Worm (Caenorhabditis elegans) whole organism, L1 larva: ENCODE results near the gene mca-2.

Experiments
- C04F5.9 ChIP-seq: sonication (generic microtip); optimal IDR thresholded peaks from 2 replicates; lab custom pipeline; 2016; ENCODE audit warnings: missing genetic modification characterization, missing compliant biosample characterization
- F16B12.6 ChIP-seq: fragments of 150-350 bp; optimal IDR thresholded peaks from 2 replicates; lab custom pipeline; 2014; ENCODE audit warnings: missing biosample characterization, missing genetic modification characterization
- aha-1 ChIP-seq: fragments of 150-350 bp; optimal IDR thresholded peaks from 2 replicates; lab custom pipeline; 2014; ENCODE audit warnings: missing biosample characterization, missing genetic modification characterization
- alr-1 ChIP-seq: fragments of 200-800 bp; sonication (Bioruptor generic); optimal IDR thresholded peaks from 2 replicates; lab custom pipeline; 2018; ENCODE audit warnings: borderline replicate concordance, mild to moderate bottlenecking, missing genetic modification characterization, missing compliant biosample characterization
- ama-1 ChIP-seq: fragments of 150-350 bp; optimal IDR thresholded peaks from 2 replicates; lab custom pipeline; 2014
- ceh-63 ChIP-seq: fragments of 200-800 bp; sonication (Bioruptor generic); optimal IDR thresholded peaks from 2 replicates; lab custom pipeline; 2018; ENCODE audit warnings: mild to moderate bottlenecking, missing genetic modification characterization, missing compliant biosample characterization
- ceh-82 ChIP-seq, 3 experiments: fragments of 150-350 bp in 1 of 3; sonication (generic microtip) in 2 of 3; optimal IDR thresholded peaks; 2 replicates each; lab custom pipeline; 2014 to 2017; ENCODE audit warnings: missing biosample characterization in 3 of 3, missing genetic modification characterization in 3 of 3
- ceh-88 ChIP-seq: fragments of 200-800 bp; sonication (Bioruptor generic); IDR thresholded peaks from 2 replicates; pipeline ENCODE4 v1.3.6; 2022; ENCODE audit warnings: missing genetic modification characterization, missing compliant biosample characterization
- ces-1 ChIP-seq: fragments of 150-350 bp; optimal IDR thresholded peaks from 2 replicates; lab custom pipeline; 2014; ENCODE audit warnings: missing biosample characterization, missing genetic modification reagents, missing genetic modification characterization
- dsc-1 ChIP-seq: sonication (generic microtip); optimal IDR thresholded peaks from 2 replicates; lab custom pipeline; 2016; ENCODE audit warnings: mild to moderate bottlenecking, missing genetic modification characterization, missing compliant biosample characterization
- efl-1 ChIP-seq, 4 experiments: fragments of 150-350 bp; optimal IDR thresholded peaks in 3 of 4; peaks in 1 of 4; 1 replicate in 1 of 4; 2 replicates in 3 of 4; lab custom pipeline; 2014; ENCODE audit warnings: missing biosample characterization in 2 of 4, missing genetic modification characterization in 2 of 4, missing genetic modification reagents in 2 of 4
- egl-13 ChIP-seq: sonication (generic microtip); optimal IDR thresholded peaks from 2 replicates; lab custom pipeline; 2016; ENCODE audit warnings: missing genotype, missing genetic modification reagents, missing genetic modification characterization, missing compliant biosample characterization
- elt-2 ChIP-seq: sonication (generic microtip); optimal IDR thresholded peaks from 2 replicates; lab custom pipeline; 2016; ENCODE audit warnings: missing genetic modification characterization, mild to moderate bottlenecking, inconsistent platforms, missing compliant biosample characterization, missing genetic modification reagents
- fkh-4 ChIP-seq: sonication (generic microtip); optimal IDR thresholded peaks from 2 replicates; lab custom pipeline; 2016; ENCODE audit warnings: missing compliant biosample characterization, missing genetic modification characterization, borderline replicate concordance
- fkh-8 ChIP-seq: sonication (generic microtip); optimal IDR thresholded peaks from 2 replicates; lab custom pipeline; 2016; ENCODE audit warnings: mild to moderate bottlenecking, missing genetic modification characterization, missing compliant biosample characterization
- hpl-2 ChIP-seq: fragments of 150-350 bp; optimal IDR thresholded peaks from 2 replicates; lab custom pipeline; 2014; ENCODE audit warnings: missing biosample characterization, missing genetic modification reagents, missing genetic modification characterization
- irx-1 ChIP-seq: sonication (generic microtip); optimal IDR thresholded peaks from 2 replicates; lab custom pipeline; 2016; ENCODE audit warnings: missing genetic modification characterization, missing compliant biosample characterization
- isw-1 ChIP-seq: fragments of 200-800 bp; sonication (Bioruptor generic); IDR thresholded peaks from 2 replicates; pipeline ENCODE4 v1.3.6; 2022; ENCODE audit warnings: missing genetic modification characterization, missing compliant biosample characterization
- jun-1 ChIP-seq: fragments of 150-350 bp; optimal IDR thresholded peaks from 2 replicates; lab custom pipeline; 2014; ENCODE audit warnings: missing biosample characterization, missing genetic modification reagents, missing genetic modification characterization
- lin-35 ChIP-seq, 2 experiments: fragments of 150-350 bp; optimal IDR thresholded peaks; 2 replicates each; lab custom pipeline; 2014; ENCODE audit warnings: missing biosample characterization in 2 of 2, missing genetic modification characterization in 2 of 2, missing genetic modification reagents in 2 of 2
- mab-9 ChIP-seq: fragments of 200-800 bp; sonication (Bioruptor generic); IDR thresholded peaks from 2 replicates; pipeline ENCODE4 v1.3.6; 2022; ENCODE audit warnings: missing genetic modification reagents, missing genetic modification characterization, missing compliant biosample characterization
- nhr-77 ChIP-seq: fragments of 150-350 bp; optimal IDR thresholded peaks from 2 replicates; lab custom pipeline; 2014; ENCODE audit warnings: missing biosample characterization, missing genetic modification characterization
- nhr-90 ChIP-seq: sonication (generic microtip); optimal IDR thresholded peaks from 2 replicates; lab custom pipeline; 2016; ENCODE audit warnings: mild to moderate bottlenecking, missing genetic modification characterization, missing compliant biosample characterization; ENCODE audit not compliant: poor library complexity
- pag-3 ChIP-seq: sonication (generic microtip); optimal IDR thresholded peaks from 2 replicates; lab custom pipeline; 2017; ENCODE audit warnings: missing genetic modification characterization, mild to moderate bottlenecking, missing compliant biosample characterization, antibody characterized with exemption, borderline replicate concordance; ENCODE audit not compliant: insufficient read depth
- pqm-1 ChIP-seq: sonication (generic microtip); optimal IDR thresholded peaks from 3 replicates; lab custom pipeline; 2017; ENCODE audit warnings: missing biosample characterization, missing genetic modification characterization
- rnt-1 ChIP-seq: sonication (generic microtip); optimal IDR thresholded peaks from 2 replicates; lab custom pipeline; 2016; ENCODE audit warnings: mild to moderate bottlenecking, missing genetic modification characterization, moderate library complexity, missing compliant biosample characterization
- sox-4 ChIP-seq: sonication (generic microtip); optimal IDR thresholded peaks from 2 replicates; lab custom pipeline; 2016; ENCODE audit warnings: missing genetic modification characterization, missing compliant biosample characterization
- sptf-1 ChIP-seq: fragments of 150-350 bp; optimal IDR thresholded peaks from 2 replicates; lab custom pipeline; 2014; ENCODE audit warnings: missing biosample characterization, missing genetic modification characterization
- sup-37 ChIP-seq: fragments of 200-800 bp; sonication (Bioruptor generic); optimal IDR thresholded peaks from 2 replicates; lab custom pipeline; 2018; ENCODE audit warnings: mild to moderate bottlenecking, missing genetic modification characterization, missing compliant biosample characterization
- tbx-2 ChIP-seq: sonication (generic microtip); optimal IDR thresholded peaks from 2 replicates; lab custom pipeline; 2016; ENCODE audit warnings: missing genetic modification characterization, missing compliant biosample characterization
- unc-130 ChIP-seq: fragments of 150-350 bp; optimal IDR thresholded peaks from 2 replicates; lab custom pipeline; 2017; ENCODE audit warnings: missing biosample characterization, missing genetic modification characterization, inconsistent platforms
- unc-86 ChIP-seq: sonication (generic microtip); optimal IDR thresholded peaks from 2 replicates; lab custom pipeline; 2016; ENCODE audit warnings: missing genetic modification characterization, missing compliant biosample characterization
- unc-98 ChIP-seq: fragments of 200-800 bp; sonication (Bioruptor generic); IDR thresholded peaks from 2 replicates; pipeline ENCODE4 v1.3.6; 2022; ENCODE audit warnings: missing genetic modification characterization, missing compliant biosample characterization
- xbp-1 ChIP-seq: sonication (generic microtip); optimal IDR thresholded peaks from 2 replicates; lab custom pipeline; 2016; ENCODE audit warnings: missing genetic modification characterization, missing compliant biosample characterization

Gene mca-2

ce11 chrIV:2102793-2103192, 19.0 kb downstream of the mca-2 start, which contains the start of gene C23H5.15:
TSS of gene C23H5.15 (minus strand) at chrIV:2102893.
- TF ChIP-seq efl-1 (optimal IDR thresholded peaks at IDR 0.05; lab: Kevin White, UChicago): no peak
- TF ChIP-seq efl-1 (GFP tag; optimal IDR thresholded peaks at IDR 0.05 in 1 of 2; lab: Kevin White, UChicago): peak in 1 of 2 experiments; percentile 46
- no peak for TF ChIP-seq fkh-8 (tag; lab: Kevin White, UChicago)
- no peak for TF ChIP-seq ceh-63 (GFP tag; lab: Kevin White, UChicago)
- no peak for TF ChIP-seq ceh-82 (tag; optimal IDR thresholded peaks at IDR 0.05; lab: Kevin White, UChicago)
- no peak for TF ChIP-seq unc-86 (tag; lab: Kevin White, UChicago)
- no peak for TF ChIP-seq ama-1 (lab: Kevin White, UChicago)

- TF ChIP-seq aha-1 (tag; lab: Kevin White, UChicago) (no peak), irx-1 (tag; lab: Kevin White, UChicago) (no peak), nhr-77 (no peak), efl-1 (optimal IDR thresholded peaks at IDR 0.05; lab: Kevin White, UChicago) (no peak), efl-1 (GFP tag; optimal IDR thresholded peaks at IDR 0.05 in 1 of 2; lab: Kevin White, UChicago) (peak in 1 of 2 experiments; percentile 23), ceh-88 (no peak)
Measured at ce11 chrIV:2106708-2107107, 22.9 kb downstream of the mca-2 start.

ce11 chrIV:2111300-2111874, 27.6 kb downstream of the mca-2 start, which contains the start of gene che-6:
TSS of gene che-6 (minus strand) at chrIV:2111408.
- TF ChIP-seq efl-1 (optimal IDR thresholded peaks at IDR 0.05; lab: Kevin White, UChicago) (no peak), efl-1 (GFP tag; optimal IDR thresholded peaks at IDR 0.05 in 1 of 2; lab: Kevin White, UChicago) (peak in 1 of 2 experiments; percentile 89), ces-1 (no peak), tbx-2 (tag; lab: Kevin White, UChicago) (no peak), isw-1 (GFP tag; lab: Robert Waterston, UW) (no peak)

DNA sequence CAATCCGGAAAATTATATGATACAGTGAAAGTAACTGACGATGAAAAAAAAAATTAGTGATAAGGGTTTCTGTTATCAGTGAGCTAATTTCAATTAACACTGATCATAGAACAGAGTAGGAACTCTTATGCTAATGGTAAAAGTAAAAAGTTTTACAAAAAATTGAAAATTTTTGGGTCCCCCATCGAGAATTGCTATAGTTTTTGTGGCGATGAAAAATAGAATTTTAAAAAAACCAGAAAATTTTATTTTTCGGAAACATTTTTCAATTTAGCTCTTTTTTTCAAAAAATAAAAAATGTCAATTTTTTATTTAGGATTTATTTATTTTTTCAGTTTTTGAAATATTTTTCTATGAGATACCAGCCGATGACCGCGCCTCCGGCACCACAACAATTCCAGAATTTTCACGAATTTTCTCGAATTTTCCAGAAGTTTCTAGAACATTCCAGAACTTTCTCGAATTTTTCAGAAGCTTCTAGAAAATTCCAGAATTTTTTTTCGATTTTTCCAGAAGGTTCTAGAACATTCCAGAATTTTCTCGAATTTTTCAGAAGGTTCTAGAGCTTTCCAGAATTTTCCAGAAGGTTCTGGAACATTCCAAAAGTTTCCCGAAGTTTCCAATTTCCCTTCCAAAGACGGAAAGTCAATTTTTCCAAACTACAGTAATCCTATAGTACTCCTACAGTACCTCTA, 29.7 kb downstream of the mca-2 start, which contains the start of gene C23H5.8:
Gene C23H5.8 (minus strand): TSS at position 51 of the 695 bp plus-strand sequence.
- TF ChIP-seq lin-35 (GFP tag; optimal IDR thresholded peaks at IDR 0.05; lab: Kevin White, UChicago): no peak
- TF ChIP-seq elt-2: peak; percentile 15
- no peak for TF ChIP-seq nhr-90 (tag; lab: Kevin White, UChicago)

DNA sequence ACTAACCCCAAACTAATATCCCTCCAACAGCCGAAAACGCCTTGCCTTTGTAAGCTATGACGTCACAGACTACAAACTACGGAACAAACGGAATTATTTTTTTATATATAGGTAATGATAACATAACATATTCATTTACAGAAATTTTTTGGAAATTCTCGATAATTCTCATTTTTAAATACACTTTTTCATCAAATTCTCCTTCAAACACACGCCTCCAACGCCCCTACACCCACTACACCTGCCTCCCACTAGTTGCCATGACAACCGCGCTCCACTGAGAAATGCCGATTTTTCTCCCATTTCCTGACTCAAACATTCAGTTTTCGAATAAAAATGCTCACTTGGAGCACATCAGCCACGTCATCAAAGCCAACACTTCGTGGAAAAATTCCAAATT, 30.5 kb downstream of the mca-2 start, which contains the start of gene xbx-4:
Gene xbx-4 (plus strand): TSS at position 301 of the 400 bp plus-strand sequence.
- TF ChIP-seq sptf-1 (tag; lab: Kevin White, UChicago) (no peak), alr-1 (tag; lab: Kevin White, UChicago) (no peak), egl-13 (tag; lab: Kevin White, UChicago) (no peak), unc-98 (no peak), unc-130 (tag; lab: Kevin White, UChicago) (no peak), F16B12.6 (tag; lab: Kevin White, UChicago) (no peak), sup-37 (GFP tag; lab: Kevin White, UChicago) (no peak), isw-1 (GFP tag; lab: Robert Waterston, UW) (no peak), ces-1 (no peak), mab-9 (no peak), rnt-1 (tag; lab: Kevin White, UChicago) (no peak), pqm-1 (tag; lab: Kevin White, UChicago) (no peak), hpl-2 (no peak), pag-3 (tag; lab: Kevin White, UChicago) (no peak)

DNA sequence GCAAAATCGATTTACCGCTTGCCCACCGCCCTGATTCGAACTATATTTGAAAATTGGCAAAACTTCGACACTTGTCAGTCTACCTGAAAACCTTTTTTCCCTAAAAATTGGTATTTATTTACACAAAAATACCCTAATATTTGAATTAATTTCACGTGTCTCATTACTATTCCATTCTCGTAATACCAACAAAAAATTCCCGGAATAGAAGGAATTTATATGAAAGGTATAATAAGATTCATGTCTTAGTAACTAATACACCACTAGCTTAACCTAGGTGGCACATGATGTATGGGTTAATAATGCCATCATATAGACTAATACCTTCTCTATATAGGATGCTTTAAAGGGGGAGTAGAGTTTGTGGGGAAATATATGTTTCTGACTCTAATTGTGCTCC, 33.4 kb downstream of the mca-2 start:
- no peak for TF ChIP-seq C04F5.9 (tag; lab: Kevin White, UChicago)
- no peak for TF ChIP-seq jun-1 (tag; lab: Kevin White, UChicago)
- TF ChIP-seq dsc-1: peak; percentile 90
- TF ChIP-seq xbp-1 (tag; lab: Kevin White, UChicago): no peak
- no peak for TF ChIP-seq sox-4 (tag; lab: Kevin White, UChicago)
- no peak for TF ChIP-seq alr-1 (tag; lab: Kevin White, UChicago)
- TF ChIP-seq fkh-4: no peak
